Fruit fly (Drosophila melanogaster) whole organism, embryonic: ENCODE results near the gene Alms1a.

ENCODE experiments used
- Awh ChIP-seq: fragments of 200-800 bp; sonication (Bioruptor generic); IDR thresholded peaks from 2 replicates; pipeline ENCODE4, ENCODE4 v1.3.6; 2022; ENCODE audit warnings: missing biosample characterization, missing genetic modification characterization
- CG10267 ChIP-seq: fragments of 200-800 bp; sonication (Bioruptor generic); optimal IDR thresholded peaks from 2 replicates; lab custom pipeline; 2018; ENCODE audit warnings: missing biosample characterization, mild to moderate bottlenecking, missing genetic modification characterization, moderate library complexity
- CG10979 ChIP-seq: fragments of 200-800 bp; sonication (Bioruptor generic); optimal IDR thresholded peaks from 2 replicates; lab custom pipeline; 2018; ENCODE audit warnings: missing biosample characterization, mild to moderate bottlenecking, missing genetic modification characterization, moderate library complexity
- CG11696 ChIP-seq: fragments of 200-800 bp; sonication (Bioruptor generic); IDR thresholded peaks from 2 replicates; pipeline ENCODE4 v1.3.6; 2022; ENCODE audit warnings: missing biosample characterization, missing genetic modification characterization
- CG12219 ChIP-seq: fragments of 200-800 bp; sonication (Bioruptor generic); optimal IDR thresholded peaks from 3 replicates; lab custom pipeline; 2018; ENCODE audit warnings: missing biosample characterization, mild to moderate bottlenecking, missing genetic modification characterization
- CG13624 ChIP-seq: fragments of 200-800 bp; sonication (Bioruptor generic); optimal IDR thresholded peaks from 2 replicates; lab custom pipeline; 2016; ENCODE audit warnings: missing biosample characterization, missing genetic modification characterization
- CG13894 ChIP-seq: fragments of 200-800 bp; sonication (Bioruptor generic); optimal IDR thresholded peaks from 3 replicates; lab custom pipeline; 2018; ENCODE audit warnings: missing biosample characterization, mild to moderate bottlenecking, missing genetic modification characterization, moderate library complexity
- CG15514 ChIP-seq: fragments of 200-800 bp; sonication (Bioruptor generic); optimal IDR thresholded peaks from 3 replicates; lab custom pipeline; 2017; ENCODE audit warnings: missing biosample characterization, missing genetic modification characterization, mild to moderate bottlenecking, moderate library complexity, missing genetic modification reagents
- CG17568 ChIP-seq: fragments of 200-800 bp; sonication (Bioruptor generic); optimal IDR thresholded peaks from 2 replicates; lab custom pipeline; 2018; ENCODE audit warnings: missing biosample characterization, mild to moderate bottlenecking, missing genetic modification characterization, moderate library complexity
- CG1792 ChIP-seq: fragments of 200-800 bp; sonication (Bioruptor generic); optimal IDR thresholded peaks from 2 replicates; lab custom pipeline; 2016; ENCODE audit warnings: missing biosample characterization, missing genetic modification characterization
- CG18619 ChIP-seq: fragments of 200-800 bp; sonication (Bioruptor generic); optimal IDR thresholded peaks from 3 replicates; lab custom pipeline; 2017; ENCODE audit warnings: missing biosample characterization, mild to moderate bottlenecking, missing genetic modification characterization
- CG31441 ChIP-seq: fragments of 200-800 bp; sonication (Bioruptor generic); IDR thresholded peaks from 2 replicates; pipeline ENCODE4 v1.3.6; 2022; ENCODE audit warnings: missing biosample characterization, missing genetic modification characterization
- CG32532 ChIP-seq: fragments of 200-800 bp; sonication (Bioruptor generic); IDR thresholded peaks from 2 replicates; pipeline ENCODE4 v1.3.6; 2022; ENCODE audit warnings: missing biosample characterization, missing genetic modification characterization
- CG34376 ChIP-seq: fragments of 200-800 bp; sonication (Bioruptor generic); optimal IDR thresholded peaks from 2 replicates; lab custom pipeline; 2018; ENCODE audit warnings: missing biosample characterization, mild to moderate bottlenecking, missing genetic modification characterization
- CG4328 ChIP-seq: fragments of 200-800 bp; sonication (Bioruptor generic); optimal IDR thresholded peaks from 3 replicates; lab custom pipeline; 2017; ENCODE audit warnings: missing biosample characterization, missing genetic modification reagents, missing genetic modification characterization
- CG43689 ChIP-seq: fragments of 200-800 bp; sonication (Bioruptor generic); IDR thresholded peaks from 2 replicates; pipeline ENCODE4 v1.3.6; 2022; ENCODE audit warnings: missing biosample characterization, missing genetic modification characterization
- CG4820 ChIP-seq: fragments of 200-800 bp; sonication (Bioruptor generic); optimal IDR thresholded peaks from 3 replicates; lab custom pipeline; 2016; ENCODE audit warnings: missing biosample characterization, missing genetic modification characterization
- CG7271 ChIP-seq: fragments of 200-800 bp; sonication (Bioruptor generic); optimal IDR thresholded peaks from 2 replicates; lab custom pipeline; 2018; ENCODE audit warnings: missing biosample characterization, mild to moderate bottlenecking, missing genetic modification characterization, moderate library complexity
- CG9215 ChIP-seq: fragments of 200-800 bp; sonication (Bioruptor generic); IDR thresholded peaks from 2 replicates; pipeline ENCODE4 v1.3.6; 2022; ENCODE audit warnings: missing biosample characterization, missing genetic modification characterization
- CG9817 ChIP-seq: fragments of 200-800 bp; sonication (Bioruptor generic); optimal IDR thresholded peaks from 2 replicates; lab custom pipeline; 2018; ENCODE audit warnings: missing biosample characterization, mild to moderate bottlenecking, missing genetic modification characterization, moderate library complexity
- CG9932 ChIP-seq: fragments of 200-800 bp; sonication (Bioruptor generic); IDR thresholded peaks from 2 replicates; pipeline ENCODE4 v1.3.6; 2022; ENCODE audit warnings: missing biosample characterization, missing genetic modification characterization
- Eip74EF ChIP-seq, 2 experiments: fragments of 200-800 bp in 1 of 2; fragments of >200 bp in 1 of 2; sonication (Bioruptor generic) in 1 of 2; optimal IDR thresholded peaks; 2 replicates each; lab custom pipeline; 2017 to 2019; ENCODE audit warnings: missing biosample characterization in 2 of 2, missing genetic modification characterization in 2 of 2, mild to moderate bottlenecking in 1 of 2, moderate library complexity in 1 of 2
- Fer2 ChIP-seq: fragments of 200-800 bp; sonication (Bioruptor generic); optimal IDR thresholded peaks from 2 replicates; lab custom pipeline; 2018; ENCODE audit warnings: missing biosample characterization, mild to moderate bottlenecking, missing genetic modification characterization, moderate library complexity
- HLH54F ChIP-seq: fragments of 200-800 bp; sonication (Bioruptor generic); optimal IDR thresholded peaks from 3 replicates; lab custom pipeline; 2016; ENCODE audit warnings: missing biosample characterization, missing genetic modification characterization
- Mrtf ChIP-seq: fragments of 200-800 bp; sonication (Bioruptor generic); IDR thresholded peaks from 3 replicates; pipeline ENCODE4 v1.3.6; 2022; ENCODE audit warnings: missing biosample characterization, missing genetic modification characterization
- Nf-YC ChIP-seq: fragments of 200-800 bp; optimal IDR thresholded peaks from 3 replicates; lab custom pipeline; 2019; ENCODE audit warnings: missing biosample characterization, mild to moderate bottlenecking, missing genetic modification characterization, moderate library complexity
- Rfx ChIP-seq: fragments of 200-800 bp; sonication (Bioruptor generic); IDR thresholded peaks from 2 replicates; pipeline ENCODE4 v1.3.6; 2022; ENCODE audit warnings: missing biosample characterization, missing genetic modification characterization
- Side ChIP-seq: fragments of 200-800 bp; sonication (Bioruptor generic); optimal IDR thresholded peaks from 2 replicates; lab custom pipeline; 2016; ENCODE audit warnings: missing biosample characterization, missing genetic modification characterization
- Sin3A ChIP-seq: fragments of >200 bp; optimal IDR thresholded peaks from 2 replicates; lab custom pipeline; 2018
- Vsx1 ChIP-seq: fragments of 200-800 bp; sonication (Bioruptor generic); optimal IDR thresholded peaks from 2 replicates; lab custom pipeline; 2017; ENCODE audit warnings: missing biosample characterization, mild to moderate bottlenecking, missing genetic modification characterization, missing genetic modification reagents
- Xrp1 ChIP-seq: fragments of 200-800 bp; sonication (Bioruptor generic); IDR thresholded peaks from 2 replicates; pipeline ENCODE4 v1.3.6; 2022; ENCODE audit warnings: missing biosample characterization, missing genetic modification characterization
- abd-A ChIP-seq: fragments of 200-800 bp; sonication (Bioruptor generic); optimal IDR thresholded peaks from 3 replicates; lab custom pipeline; 2019; ENCODE audit warnings: missing biosample characterization, mild to moderate bottlenecking, missing genetic modification characterization, moderate library complexity
- al ChIP-seq: fragments of 200-800 bp; sonication (Bioruptor generic); IDR thresholded peaks from 2 replicates; pipeline ENCODE4 v1.3.6; 2022; ENCODE audit warnings: missing biosample characterization, missing genetic modification characterization
- aop ChIP-seq: fragments of 200-800 bp; sonication (Bioruptor generic); IDR thresholded peaks from 2 replicates; pipeline ENCODE4 v1.3.6; 2022; ENCODE audit warnings: missing biosample characterization, missing genetic modification characterization
- ato ChIP-seq: fragments of 200-800 bp; sonication (Bioruptor generic); IDR thresholded peaks from 2 replicates; pipeline ENCODE4 v1.3.6; 2022; ENCODE audit warnings: missing biosample characterization, missing genetic modification characterization; ENCODE audit not compliant: partially characterized antibody
- ci ChIP-seq: fragments of 200-800 bp; sonication (Bioruptor generic); IDR thresholded peaks from 3 replicates; pipeline ENCODE4 v1.3.6; 2022; ENCODE audit warnings: missing biosample characterization, missing genetic modification characterization
- crc ChIP-seq: fragments of 200-800 bp; sonication (Bioruptor generic); optimal IDR thresholded peaks from 2 replicates; lab custom pipeline; 2016; ENCODE audit warnings: missing biosample characterization, missing genetic modification characterization
- dati ChIP-seq: fragments of 200-800 bp; sonication (Bioruptor generic); IDR thresholded peaks from 2 replicates; pipeline ENCODE4 v1.3.6; 2022; ENCODE audit warnings: missing biosample characterization, missing genetic modification characterization
- gsb ChIP-seq: fragments of 200-800 bp; sonication (Bioruptor generic); IDR thresholded peaks from 2 replicates; pipeline ENCODE4 v1.3.6; 2022; ENCODE audit warnings: missing biosample characterization, missing genetic modification characterization
- insv ChIP-seq, 2 experiments: fragments of 200-800 bp; sonication (Bioruptor generic); optimal IDR thresholded peaks; 3 replicates each; lab custom pipeline; 2016 to 2018; ENCODE audit warnings: missing biosample characterization in 2 of 2, missing genetic modification characterization in 2 of 2
- lilli ChIP-seq: fragments of 200-800 bp; sonication (Bioruptor generic); optimal IDR thresholded peaks from 3 replicates; lab custom pipeline; 2016; ENCODE audit warnings: missing biosample characterization, missing genetic modification characterization
- ranshi ChIP-seq: fragments of 200-800 bp; sonication (Bioruptor generic); IDR thresholded peaks from 2 replicates; pipeline ENCODE4 v1.3.6; 2022; ENCODE audit warnings: missing biosample characterization, missing genetic modification characterization
- run ChIP-seq: fragments of 200-800 bp; sonication (Bioruptor generic); optimal IDR thresholded peaks from 3 replicates; lab custom pipeline; 2018; ENCODE audit warnings: missing biosample characterization, mild to moderate bottlenecking, missing genetic modification characterization
- seq ChIP-seq: fragments of 200-800 bp; sonication (Bioruptor generic); IDR thresholded peaks from 2 replicates; pipeline ENCODE4 v1.3.6; 2022; ENCODE audit warnings: missing biosample characterization, missing genetic modification characterization
- sisA ChIP-seq: fragments of 200-800 bp; sonication (Bioruptor generic); IDR thresholded peaks from 2 replicates; pipeline ENCODE4 v1.3.6; 2022; ENCODE audit warnings: missing biosample characterization, missing genetic modification characterization
- sna ChIP-seq: fragments of 200-800 bp; sonication (Bioruptor generic); IDR thresholded peaks from 2 replicates; pipeline ENCODE4 v1.3.6; 2022; ENCODE audit warnings: missing biosample characterization, missing genetic modification characterization; ENCODE audit not compliant: partially characterized antibody
- tna ChIP-seq: fragments of 200-800 bp; sonication (Bioruptor generic); IDR thresholded peaks from 2 replicates; pipeline ENCODE4 v1.3.6; 2022; ENCODE audit warnings: missing biosample characterization, missing genetic modification characterization; ENCODE audit not compliant: partially characterized antibody
- trh ChIP-seq: fragments of 200-800 bp; sonication (Bioruptor generic); optimal IDR thresholded peaks from 2 replicates; lab custom pipeline; 2016; ENCODE audit warnings: missing biosample characterization, missing genetic modification characterization
- ttk ChIP-seq: fragments of 200-800 bp; sonication (Bioruptor generic); IDR thresholded peaks from 2 replicates; pipeline ENCODE4 v2.1.2; 2022; ENCODE audit warnings: missing biosample characterization, missing genetic modification characterization
- z ChIP-seq: fragments of 200-800 bp; sonication (Bioruptor generic); IDR thresholded peaks from 3 replicates; pipeline ENCODE4 v1.3.6; 2022; ENCODE audit warnings: missing biosample characterization, missing genetic modification characterization

Gene Alms1a

DNA sequence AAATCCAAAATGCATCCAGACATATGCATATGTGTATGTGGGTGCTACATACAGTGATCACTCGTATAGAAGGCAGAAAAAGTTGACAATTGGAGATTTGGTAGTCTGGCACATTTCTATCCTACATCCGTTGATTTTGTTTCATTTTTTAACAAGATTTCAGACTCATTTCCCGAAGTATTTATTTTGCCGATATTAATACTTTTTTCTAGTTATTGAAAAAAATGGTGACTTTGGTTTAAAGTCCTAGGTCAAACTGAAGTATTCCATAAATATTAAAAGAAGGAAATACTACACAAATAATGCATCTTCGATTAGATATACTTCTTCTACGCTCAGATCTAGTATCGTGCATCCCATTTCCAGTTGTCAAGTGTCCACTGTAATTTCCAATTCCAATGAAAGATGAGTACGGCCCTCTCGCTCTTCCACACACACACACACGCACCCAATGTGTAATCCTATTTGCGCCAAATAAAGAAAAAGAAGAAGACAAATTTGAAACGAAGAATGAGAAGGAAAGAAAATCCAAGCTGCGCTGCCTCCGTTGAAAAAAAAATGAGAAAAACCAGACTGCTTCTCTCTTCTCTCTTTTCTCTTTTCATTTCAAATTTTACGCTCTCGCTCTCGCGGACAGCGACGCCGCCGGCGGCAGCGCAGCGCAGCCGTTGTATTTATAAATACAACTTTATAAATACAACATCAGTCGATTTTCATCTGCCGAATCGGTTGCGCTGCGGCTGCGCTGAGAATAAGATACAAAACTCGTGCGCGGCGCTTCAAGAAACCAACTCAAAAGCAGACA is 18.7 kb downstream of the Alms1a start, which contains the start of gene peb (continued):
- TF ChIP-seq Mrtf (GFP tag; lab: Robert Waterston, UW) (no peak), CG34376 (no peak), abd-A (tag; lab: Kevin White, UChicago) (no peak), CG13894 (tag; lab: Kevin White, UChicago) (no peak), CG9932 (GFP tag; lab: Robert Waterston, UW) (no peak), Fer2 (tag; lab: Kevin White, UChicago) (no peak), Xrp1 (GFP tag; lab: Robert Waterston, UW) (peak; percentile 81), CG17568 (GFP tag; lab: Kevin White, UChicago) (no peak), CG18619 (GFP tag; lab: Kevin White, UChicago) (no peak), CG4328 (GFP tag; lab: Kevin White, UChicago) (no peak), z (GFP tag; lab: Robert Waterston, UW) (no peak), Side (peak; percentile 61), dati (GFP tag; lab: Robert Waterston, UW) (no peak), seq (GFP tag; lab: Robert Waterston, UW) (peak; percentile 7; the same call in 1 of the 2 replicates), Vsx1 (no peak), CG1792 (GFP tag; lab: Kevin White, UChicago) (no peak), CG4820 (GFP tag; lab: Kevin White, UChicago) (peak; percentile 57), CG10267 (tag; lab: Kevin White, UChicago) (peak; percentile 46), CG11696 (no peak), lilli (GFP tag; lab: Kevin White, UChicago) (peak; percentile 3), crc (GFP tag; lab: Kevin White, UChicago) (no peak), CG15514 (GFP tag; lab: Kevin White, UChicago) (no peak), Eip74EF (GFP tag; optimal IDR thresholded peaks at IDR 0.05; lab: Kevin White, UChicago) (peak in 1 of 2 experiments; percentile 60), gsb (GFP tag; lab: Robert Waterston, UW) (no peak), CG43689 (GFP tag; lab: Robert Waterston, UW) (no peak), CG10979 (tag; lab: Kevin White, UChicago) (peak; percentile 72), Rfx (GFP tag; lab: Robert Waterston, UW) (peak; percentile 21; the same call in 1 of the 2 replicates), CG13624 (GFP tag; lab: Kevin White, UChicago) (no peak), CG9215 (GFP tag; lab: Robert Waterston, UW) (0 out of 2 replicates have a peak, but pooled peaks have one; percentile 11), CG9817 (no peak), run (tag; lab: Kevin White, UChicago) (no peak), ranshi (GFP tag; lab: Robert Waterston, UW) (peak; percentile 40; the same call in 1 of the 2 replicates), CG32532 (no peak), sisA (peak; percentile 52), tna (GFP tag; lab: Robert Waterston, UW) (no peak), HLH54F (GFP tag; lab: Kevin White, UChicago) (peak; percentile 20), ttk (no peak), Sin3A (lab: Kevin White, UChicago) (no peak), insv (GFP tag; optimal IDR thresholded peaks at IDR 0.05; lab: Kevin White, UChicago) (no peak), sna (GFP tag; lab: Robert Waterston, UW) (peak; percentile 54), Nf-YC (tag; lab: Kevin White, UChicago) (peak; percentile 89), CG12219 (GFP tag; lab: Kevin White, UChicago) (no peak), al (GFP tag; lab: Robert Waterston, UW) (no peak), trh (no peak), ato (GFP tag; lab: Robert Waterston, UW) (no peak), CG7271 (tag; lab: Kevin White, UChicago) (no peak), CG31441 (peak; percentile 45; the same call in 1 of the 2 replicates), Awh (no peak), aop (GFP tag; lab: Robert Waterston, UW) (no peak), ci (GFP tag; lab: Robert Waterston, UW) (peak; percentile 55; the same call in 2 of the 3 replicates)
